Worm (Caenorhabditis elegans): ENCODE results near the gene F33D4.4.

The F33D4.4 gene

ce11 chrIV:7661569-7661968 is 45.1 kb downstream of the F33D4.4 start:
- TF ChIP-seq Y105C5A.15 (GFP tag; IDR thresholded peaks at IDR 0.05) (no peak), ZK337.2 (GFP tag; IDR thresholded peaks at IDR 0.05) (no peak), ces-1 (GFP tag; optimal IDR thresholded peaks at IDR 0.05) (no peak), ceh-44 (GFP tag; IDR thresholded peaks at IDR 0.05) (no peak), dve-1 (tag; optimal IDR thresholded peaks at IDR 0.05; ENCODE audit: insufficient read depth) (no peak), R02D3.7 (tag; optimal IDR thresholded peaks at IDR 0.05) (no peak), nhr-102 (tag; optimal IDR thresholded peaks at IDR 0.05) (no peak), F37D6.2 (tag; optimal IDR thresholded peaks at IDR 0.05) (no peak), nhr-6 (tag; optimal IDR thresholded peaks at IDR 0.05) (no peak), hlh-30 (tag; optimal IDR thresholded peaks at IDR 0.05; ENCODE audit: insufficient read depth) (no peak), mdt-29 (GFP tag; IDR thresholded peaks at IDR 0.05) (no peak), rbr-2 (tag; optimal IDR thresholded peaks at IDR 0.05) (no peak), hlh-11 (tag; optimal IDR thresholded peaks at IDR 0.05) (no peak), Y75B8A.6 (GFP tag; IDR thresholded peaks at IDR 0.05) (no peak)

DNA sequence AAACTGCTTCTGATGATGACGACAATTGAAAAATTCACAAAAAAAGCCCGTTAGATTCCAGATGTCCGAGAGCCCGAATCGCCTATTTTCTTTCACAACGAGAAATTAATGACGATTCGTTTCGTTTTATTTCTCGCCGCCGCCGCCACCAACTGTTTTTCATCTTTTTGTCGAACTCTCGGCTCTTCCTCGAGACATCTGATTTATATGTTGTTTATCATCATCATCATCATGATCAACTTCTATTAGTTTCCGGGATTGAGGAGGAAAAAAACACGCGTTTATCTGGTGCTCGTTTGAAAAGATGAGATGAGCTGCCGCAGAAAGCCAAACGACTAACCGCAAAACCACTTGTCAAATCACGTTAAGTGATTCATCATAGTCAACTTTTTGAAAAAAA is 47.2 kb downstream of the F33D4.4 start:
- TF ChIP-seq tag-97 (GFP tag; IDR thresholded peaks at IDR 0.05) (no peak), ceh-82 (tag; optimal IDR thresholded peaks at IDR 0.05) (no peak), dve-1 (tag; optimal IDR thresholded peaks at IDR 0.05; ENCODE audit: insufficient read depth) (no peak), F26F4.8 (GFP tag; conservative IDR thresholded peaks at IDR 0.05) (no peak), lin-29 (GFP tag; IDR thresholded peaks at IDR 0.05) (no peak), hif-1 (tag; optimal IDR thresholded peaks at IDR 0.05) (no peak), ZK546.5 (tag; optimal IDR thresholded peaks at IDR 0.05) (no peak), mes-2 (tag; optimal IDR thresholded peaks at IDR 0.05; ENCODE audit: poor library complexity, severe bottlenecking) (no peak), lin-39 (tag; optimal IDR thresholded peaks at IDR 0.05) (no peak), ceh-20 (GFP tag; IDR thresholded peaks at IDR 0.05) (0 out of 2 replicates have a peak, but pooled peaks have one; percentile 8), daf-16 (GFP tag; optimal IDR thresholded peaks at IDR 0.05) (peak in 1 of 2 experiments; percentile 78), daf-16 (tag; optimal IDR thresholded peaks at IDR 0.05) (no peak), ces-1 (GFP tag; optimal IDR thresholded peaks at IDR 0.05) (no peak), gei-8 (GFP tag; optimal IDR thresholded peaks at IDR 0.05) (no peak), duxl-1 (tag; optimal IDR thresholded peaks at IDR 0.05; ENCODE audit: poor library complexity) (no peak), zfp-3 (GFP tag; conservative IDR thresholded peaks at IDR 0.05) (no peak), dmd-8 (GFP tag; IDR thresholded peaks at IDR 0.05) (no peak), hlh-11 (tag; optimal IDR thresholded peaks at IDR 0.05) (peak; percentile 40), unc-39 (tag; optimal IDR thresholded peaks at IDR 0.05) (no peak), skn-1 (tag; optimal IDR thresholded peaks at IDR 0.05) (no peak), hlh-30 (tag; optimal IDR thresholded peaks at IDR 0.05; ENCODE audit: insufficient read depth) (peak; percentile 16), daf-8 (GFP tag; IDR thresholded peaks at IDR 0.05) (no peak), lim-7 (GFP tag; IDR thresholded peaks at IDR 0.05) (no peak), ceh-62 (tag; optimal IDR thresholded peaks at IDR 0.05) (no peak), lin-1 (GFP tag; IDR thresholded peaks at IDR 0.05) (no peak), zag-1 (tag; optimal IDR thresholded peaks at IDR 0.05) (no peak), snpc-1.2 (GFP tag; IDR thresholded peaks at IDR 0.05) (no peak), pqm-1 (tag; optimal IDR thresholded peaks at IDR 0.05) (no peak), saeg-2 (GFP tag; IDR thresholded peaks at IDR 0.05) (no peak), lsy-2 (tag; optimal IDR thresholded peaks at IDR 0.05) (peak in 1 of 2 experiments; percentile 9), egl-27 (tag; optimal IDR thresholded peaks at IDR 0.05) (no peak), ceh-44 (GFP tag; IDR thresholded peaks at IDR 0.05) (no peak), madf-5 (GFP tag; IDR thresholded peaks at IDR 0.05) (no peak), nhr-42 (GFP tag; IDR thresholded peaks at IDR 0.05) (no peak), T26A8.4 (GFP tag; IDR thresholded peaks at IDR 0.05) (no peak), Y5F2A.4 (GFP tag; optimal IDR thresholded peaks at IDR 0.05) (no peak), Y105C5A.15 (GFP tag; IDR thresholded peaks at IDR 0.05) (no peak), set-16 (GFP tag; IDR thresholded peaks at IDR 0.05) (no peak), ceh-32 (tag; optimal IDR thresholded peaks at IDR 0.05; ENCODE audit: poor library complexity) (no peak), ztf-11 (tag; optimal IDR thresholded peaks at IDR 0.05) (no peak), lin-15B (tag; optimal IDR thresholded peaks at IDR 0.05) (no peak), R02D3.7 (tag; optimal IDR thresholded peaks at IDR 0.05) (no peak), hmg-1.1 (GFP tag; IDR thresholded peaks at IDR 0.05) (no peak)

All from whole organism, L4 larva.